Worm (Caenorhabditis elegans): ENCODE measurements around the gene irld-2.

irld-2 gene

ce11 chrX:13357673-13358072 lies 37.2 kb downstream of the irld-2 start:
- TF ChIP-seq pat-9 (tag; optimal IDR thresholded peaks at IDR 0.05) (no peak), unc-3 (GFP tag; conservative IDR thresholded peaks at IDR 0.05) (no peak), unc-3 (tag; optimal IDR thresholded peaks at IDR 0.05) (no peak), lin-11 (tag; optimal IDR thresholded peaks at IDR 0.05) (no peak), elt-4 (tag; optimal IDR thresholded peaks at IDR 0.05) (no peak), pros-1 (tag; optimal IDR thresholded peaks at IDR 0.05) (no peak), sox-2 (GFP tag; IDR thresholded peaks at IDR 0.05) (no peak), syd-9 (tag; optimal IDR thresholded peaks at IDR 0.05) (no peak), T23F11.4 (GFP tag; optimal IDR thresholded peaks at IDR 0.05) (no peak), C08G9.2 (tag; optimal IDR thresholded peaks at IDR 0.05) (no peak), K02D7.2 (tag; optimal IDR thresholded peaks at IDR 0.05) (no peak), zip-5 (tag; optimal IDR thresholded peaks at IDR 0.05) (no peak), tbx-7 (tag; optimal IDR thresholded peaks at IDR 0.05) (no peak), fkh-6 (tag; optimal IDR thresholded peaks at IDR 0.05) (no peak), hlh-30 (tag; optimal IDR thresholded peaks at IDR 0.05; ENCODE audit: insufficient read depth) (no peak), pag-3 (tag; optimal IDR thresholded peaks at IDR 0.05; ENCODE audit: borderline replicate concordance) (no peak)

ce11 chrX:13356469-13356868 lies 38.4 kb downstream of the irld-2 start:
- TF ChIP-seq madf-2 (tag; optimal IDR thresholded peaks at IDR 0.05), result no peak
- no peak for TF ChIP-seq Y22D7AL.16 (tag; optimal IDR thresholded peaks at IDR 0.05)
- no peak for TF ChIP-seq sox-2 (GFP tag; IDR thresholded peaks at IDR 0.05)
- TF ChIP-seq ceh-14 (tag; optimal IDR thresholded peaks at IDR 0.05), result no peak
- no peak for TF ChIP-seq elt-4 (tag; optimal IDR thresholded peaks at IDR 0.05)
- no peak for TF ChIP-seq sdc-2 (tag; optimal IDR thresholded peaks at IDR 0.05)
- no peak for TF ChIP-seq unc-55 (GFP tag; optimal IDR thresholded peaks at IDR 0.05)
- no peak for TF ChIP-seq lin-11 (tag; optimal IDR thresholded peaks at IDR 0.05)
- no peak for TF ChIP-seq pha-4 (tag; optimal IDR thresholded peaks at IDR 0.05)
- no peak for TF ChIP-seq odd-2 (tag; optimal IDR thresholded peaks at IDR 0.05)
- TF ChIP-seq mec-3 (tag; optimal IDR thresholded peaks at IDR 0.05; ENCODE audit: borderline replicate concordance), result no peak
- no peak for TF ChIP-seq fkh-10 (GFP tag; optimal IDR thresholded peaks at IDR 0.05)
- no peak for TF ChIP-seq gmeb-2 (tag; optimal IDR thresholded peaks at IDR 0.05)
- no peak for TF ChIP-seq unc-42 (tag; optimal IDR thresholded peaks at IDR 0.05)
- TF ChIP-seq ama-1 (optimal IDR thresholded peaks at IDR 0.05), result no peak
- TF ChIP-seq hlh-15 (tag; optimal IDR thresholded peaks at IDR 0.05), result no peak
- TF ChIP-seq dve-1 (tag; optimal IDR thresholded peaks at IDR 0.05), result no peak
- TF ChIP-seq pax-1 (tag; optimal IDR thresholded peaks at IDR 0.05), result no peak
- TF ChIP-seq pqm-1 (tag; optimal IDR thresholded peaks at IDR 0.05), result no peak

ce11 chrX:13354672-13355407 lies 40.0 kb downstream of the irld-2 start:
- TF ChIP-seq unc-3 (GFP tag; conservative IDR thresholded peaks at IDR 0.05) (no peak), unc-3 (tag; optimal IDR thresholded peaks at IDR 0.05) (no peak), ttx-3 (tag; optimal IDR thresholded peaks at IDR 0.05) (no peak), pax-1 (tag; optimal IDR thresholded peaks at IDR 0.05) (no peak), K09A11.1 (tag; optimal IDR thresholded peaks at IDR 0.05; ENCODE audit: insufficient read depth) (no peak)

ce11 chrX:13353530-13353929 lies 41.3 kb downstream of the irld-2 start:
- TF ChIP-seq pros-1 (tag; optimal IDR thresholded peaks at IDR 0.05) (no peak), pag-3 (tag; optimal IDR thresholded peaks at IDR 0.05; ENCODE audit: borderline replicate concordance) (no peak)

ce11 chrX:13352164-13352563 lies 42.7 kb downstream of the irld-2 start:
- no peak for TF ChIP-seq mec-3 (tag; optimal IDR thresholded peaks at IDR 0.05; ENCODE audit: borderline replicate concordance)
- no peak for TF ChIP-seq nhr-232 (tag; optimal IDR thresholded peaks at IDR 0.05)
- TF ChIP-seq fkh-6 (tag; optimal IDR thresholded peaks at IDR 0.05), result no peak
- no peak for TF ChIP-seq fkh-10 (GFP tag; optimal IDR thresholded peaks at IDR 0.05)
- TF ChIP-seq lin-11 (tag; optimal IDR thresholded peaks at IDR 0.05), result no peak
- TF ChIP-seq odd-2 (tag; optimal IDR thresholded peaks at IDR 0.05), result no peak
- no peak for TF ChIP-seq tbx-7 (tag; optimal IDR thresholded peaks at IDR 0.05)
- TF ChIP-seq ceh-24 (tag; optimal IDR thresholded peaks at IDR 0.05), result no peak
- no peak for TF ChIP-seq hlh-30 (tag; optimal IDR thresholded peaks at IDR 0.05; ENCODE audit: insufficient read depth)
- TF ChIP-seq ceh-31 (tag; optimal IDR thresholded peaks at IDR 0.05), result no peak
